In genomic region chrX:9155751-9156150, ce11 we compare ENCODE assay signal across 4 worm cellular contexts.
TF ChIP-seq lines count a peak whose summit lies in the region.

No protein-coding gene starts in this region.

TF ChIP-seq in whole organism, L1 larva, 84 proteins besides CTCF, POLR2A, EP300 and RAD21:
- TF ChIP-seq elt-2 (tag; optimal IDR thresholded peaks at IDR 0.05; lab: Kevin White, UChicago) (peak; percentile 9), C34B4.2 (tag; optimal IDR thresholded peaks at IDR 0.05; lab: Kevin White, UChicago) (no peak)

TF ChIP-seq in whole organism, L2 larva, 48 proteins besides CTCF, POLR2A, EP300 and RAD21:
- TF ChIP-seq fos-1 (tag; optimal IDR thresholded peaks at IDR 0.05; lab: Kevin White, UChicago), result peak; percentile 20
- TF ChIP-seq mab-5 (tag; optimal IDR thresholded peaks at IDR 0.05; lab: Kevin White, UChicago), result no peak
TF ChIP-seq in whole organism, L2 larva: peak in this region for 1.

TF ChIP-seq in whole organism, L3 larva, 47 proteins besides CTCF, POLR2A, EP300 and RAD21:
- peak; percentile 42 for TF ChIP-seq elt-2 (tag; optimal IDR thresholded peaks at IDR 0.05; lab: Kevin White, UChicago)
- TF ChIP-seq nhr-28 (tag; optimal IDR thresholded peaks at IDR 0.05; lab: Kevin White, UChicago), result no peak
- peak; percentile 17 for TF ChIP-seq pqm-1 (tag; optimal IDR thresholded peaks at IDR 0.05; lab: Kevin White, UChicago)

TF ChIP-seq in whole organism, L4 larva, 104 proteins besides CTCF, POLR2A, EP300 and RAD21:
- TF ChIP-seq ceh-20 (GFP tag; IDR thresholded peaks at IDR 0.05; lab: Robert Waterston, UW), result no peak
- no peak for TF ChIP-seq daf-8 (GFP tag; IDR thresholded peaks at IDR 0.05; lab: Robert Waterston, UW)
- no peak for TF ChIP-seq skn-1 (tag; optimal IDR thresholded peaks at IDR 0.05; lab: Kevin White, UChicago)
- TF ChIP-seq nhr-28 (tag; optimal IDR thresholded peaks at IDR 0.05; lab: Kevin White, UChicago), result peak; percentile 66
- no peak for TF ChIP-seq ces-1 (GFP tag; optimal IDR thresholded peaks at IDR 0.05; lab: Kevin White, UChicago)
- TF ChIP-seq jun-1 (tag; optimal IDR thresholded peaks at IDR 0.05; lab: Kevin White, UChicago), result no peak
- TF ChIP-seq hlh-11 (tag; optimal IDR thresholded peaks at IDR 0.05; lab: Kevin White, UChicago), result peak; percentile 14
- no peak for TF ChIP-seq mdl-1 (tag; optimal IDR thresholded peaks at IDR 0.05; lab: Kevin White, UChicago)
- peak; percentile 64 for TF ChIP-seq pqm-1 (tag; optimal IDR thresholded peaks at IDR 0.05; lab: Kevin White, UChicago)
- no peak for TF ChIP-seq hlh-30 (tag; optimal IDR thresholded peaks at IDR 0.05; lab: Kevin White, UChicago; ENCODE audit: insufficient read depth)
- no peak for TF ChIP-seq Y105C5A.15 (GFP tag; IDR thresholded peaks at IDR 0.05; lab: Robert Waterston, UW)
- TF ChIP-seq F10B5.3 (tag; optimal IDR thresholded peaks at IDR 0.05; lab: Kevin White, UChicago), result no peak
- peak; percentile 3 for TF ChIP-seq nhr-77 (tag; optimal IDR thresholded peaks at IDR 0.05; lab: Kevin White, UChicago)
- no peak for TF ChIP-seq nhr-237 (tag; optimal IDR thresholded peaks at IDR 0.05; lab: Kevin White, UChicago)
- TF ChIP-seq lim-7 (GFP tag; IDR thresholded peaks at IDR 0.05; lab: Robert Waterston, UW), result no peak
- no peak for TF ChIP-seq lin-15B (tag; optimal IDR thresholded peaks at IDR 0.05; lab: Kevin White, UChicago)
- no peak for TF ChIP-seq dve-1 (tag; optimal IDR thresholded peaks at IDR 0.05; lab: Kevin White, UChicago; ENCODE audit: insufficient read depth)
- no peak for TF ChIP-seq nhr-41 (GFP tag; IDR thresholded peaks at IDR 0.05; lab: Robert Waterston, UW)
- no peak for TF ChIP-seq lin-29 (GFP tag; IDR thresholded peaks at IDR 0.05; lab: Robert Waterston, UW)
- TF ChIP-seq Y5F2A.4 (GFP tag; optimal IDR thresholded peaks at IDR 0.05; lab: Kevin White, UChicago), result no peak
- no peak for TF ChIP-seq vab-7 (GFP tag; IDR thresholded peaks at IDR 0.05; lab: Robert Waterston, UW)
- TF ChIP-seq php-3 (GFP tag; IDR thresholded peaks at IDR 0.05; lab: Robert Waterston, UW), result peak; percentile 95
- no peak for TF ChIP-seq zip-2 (tag; optimal IDR thresholded peaks at IDR 0.05; lab: Kevin White, UChicago)

Comparison
In these comparisons a context has a peak if more than half of its experiments do, and no peak if none do; other contexts are left out.
1. Of the 29 proteins assayed by ChIP-seq in both whole organism, L4 larva and whole organism, L1 larva: peak only in whole organism, L4 larva: nhr-28, nhr-77 and pqm-1; only in whole organism, L1 larva: none; in both: none; in neither: 26.